Worm (Caenorhabditis elegans): ENCODE data around the gene mrg-1.

ce11 chrIII:12877527-12878234, 3.2 kb upstream of the mrg-1 start, which contains the start of the genes cec-7 and enu-3.5:
- TF ChIP-seq peb-1 (tag; optimal IDR thresholded peaks at IDR 0.05) (no peak), nhr-12 (tag; optimal IDR thresholded peaks at IDR 0.05) (no peak), mab-5 (tag; optimal IDR thresholded peaks at IDR 0.05) (no peak), egl-27 (tag; optimal IDR thresholded peaks at IDR 0.05) (no peak), zag-1 (tag; optimal IDR thresholded peaks at IDR 0.05) (no peak), ztf-11 (tag; optimal IDR thresholded peaks at IDR 0.05) (no peak), alr-1 (tag; optimal IDR thresholded peaks at IDR 0.05) (no peak), nhr-25 (tag; optimal IDR thresholded peaks at IDR 0.05) (no peak), aly-2 (tag; optimal IDR thresholded peaks at IDR 0.05) (no peak), elt-3 (tag; optimal IDR thresholded peaks at IDR 0.05) (no peak), lin-11 (tag; optimal IDR thresholded peaks at IDR 0.05) (no peak), ama-1 (optimal IDR thresholded peaks at IDR 0.05) (no peak), nhr-11 (tag; optimal IDR thresholded peaks at IDR 0.05) (no peak), nhr-237 (tag; optimal IDR thresholded peaks at IDR 0.05) (no peak)
